Fruit fly (Drosophila melanogaster): ENCODE results near the gene snf.

snf gene

dm6 chrX:5323636-5324035, 14.6 kb downstream of the snf start, which contains the start of gene Mcm3:
TSS of gene Mcm3 (plus strand) at chrX:5323855.
- TF ChIP-seq ac (GFP tag; optimal IDR thresholded peaks at IDR 0.05) (no peak), CG9609 (GFP tag; optimal IDR thresholded peaks at IDR 0.05) (no peak), dm (GFP tag; optimal IDR thresholded peaks at IDR 0.05) (no peak), Med (GFP tag) (peak; percentile 16), gro (GFP tag; optimal IDR thresholded peaks at IDR 0.05) (no peak), phol (tag; optimal IDR thresholded peaks at IDR 0.05) (no peak), B-H1 (GFP tag; IDR thresholded peaks at IDR 0.05) (no peak), pzg (GFP tag; optimal IDR thresholded peaks at IDR 0.05) (peak; percentile 10), croc (GFP tag; conservative IDR thresholded peaks at IDR 0.05) (no peak), CG9727 (GFP tag; optimal IDR thresholded peaks at IDR 0.05) (no peak), wek (GFP tag; optimal IDR thresholded peaks at IDR 0.05) (no peak), BEAF-32 (GFP tag; optimal IDR thresholded peaks at IDR 0.05) (peak; percentile 11), row (GFP tag; IDR thresholded peaks at IDR 0.05) (0 out of 3 replicates have a peak, but pooled peaks have one; percentile 10), CG4730 (GFP tag; IDR thresholded peaks at IDR 0.05) (no peak), HLH4C (GFP tag; IDR thresholded peaks at IDR 0.05; ENCODE audit: partially characterized antibody) (no peak), Awh (GFP tag; IDR thresholded peaks at IDR 0.05) (no peak), CG4360 (GFP tag; IDR thresholded peaks at IDR 0.05) (no peak), CG6272 (GFP tag; IDR thresholded peaks at IDR 0.05) (no peak), gfzf (GFP tag; optimal IDR thresholded peaks at IDR 0.05) (peak; percentile 34), grau (tag; optimal IDR thresholded peaks at IDR 0.05) (peak; percentile 22), Dp (GFP tag; optimal IDR thresholded peaks at IDR 0.05) (peak; percentile 72), CG3838 (GFP tag; optimal IDR thresholded peaks at IDR 0.05) (no peak), CG15479 (GFP tag; optimal IDR thresholded peaks at IDR 0.05) (peak; percentile 40), rib (GFP tag; IDR thresholded peaks at IDR 0.05) (no peak), CG9797 (GFP tag; optimal IDR thresholded peaks at IDR 0.05) (peak; percentile 19), H2.0 (GFP tag; IDR thresholded peaks at IDR 0.05) (no peak), MBD-R2 (GFP tag; IDR thresholded peaks at IDR 0.05) (peak; percentile 28; the same call in 1 of the 2 replicates), jumu (GFP tag; optimal IDR thresholded peaks at IDR 0.05) (no peak), E2f1 (GFP tag; IDR thresholded peaks at IDR 0.05) (peak; percentile 61; the same call in 1 of the 2 replicates), CG4707 (GFP tag; optimal IDR thresholded peaks at IDR 0.05) (no peak), sob (GFP tag; IDR thresholded peaks at IDR 0.05) (no peak), zen2 (GFP tag; IDR thresholded peaks at IDR 0.05; ENCODE audit: partially characterized antibody) (no peak), E2f2 (GFP tag; IDR thresholded peaks at IDR 0.05) (peak; percentile 84), CG3281 (GFP tag; optimal IDR thresholded peaks at IDR 0.05) (no peak), CG12071 (GFP tag; optimal IDR thresholded peaks at IDR 0.05) (no peak), CG30020 (tag; optimal IDR thresholded peaks at IDR 0.05) (peak; percentile 13)

- TF ChIP-seq CG4617 (GFP tag; optimal IDR thresholded peaks at IDR 0.05; ENCODE audit: borderline replicate concordance): peak; percentile 38
- no peak for TF ChIP-seq CHES-1-like (GFP tag; optimal IDR thresholded peaks at IDR 0.05)
- TF ChIP-seq pita (GFP tag; optimal IDR thresholded peaks at IDR 0.05): no peak
- TF ChIP-seq Dip3 (GFP tag; optimal IDR thresholded peaks at IDR 0.05): no peak
- TF ChIP-seq CG11247 (GFP tag; IDR thresholded peaks at IDR 0.05): 0 out of 2 replicates have a peak, but pooled peaks have one; percentile 7
- TF ChIP-seq bcd (GFP tag; optimal IDR thresholded peaks at IDR 0.05): peak; percentile 47
- peak; percentile 0 for TF ChIP-seq CG6813 (GFP tag; optimal IDR thresholded peaks at IDR 0.05)
- peak; percentile 31 for TF ChIP-seq CG12942 (GFP tag; optimal IDR thresholded peaks at IDR 0.05)
- TF ChIP-seq hb (GFP tag; IDR thresholded peaks at IDR 0.05; ENCODE audit: partially characterized antibody): peak; percentile 81
- no peak for TF ChIP-seq CG8944 (GFP tag; optimal IDR thresholded peaks at IDR 0.05)
- TF ChIP-seq dmrt11E (tag; optimal IDR thresholded peaks at IDR 0.05): peak; percentile 58
- no peak for TF ChIP-seq fd64A (GFP tag; optimal IDR thresholded peaks at IDR 0.05)
- TF ChIP-seq CG6272 (GFP tag; IDR thresholded peaks at IDR 0.05): peak; percentile 28; the same call in 1 of the 2 replicates
- no peak for TF ChIP-seq Myb (GFP tag; optimal IDR thresholded peaks at IDR 0.05)
- TF ChIP-seq CG12769 (tag; optimal IDR thresholded peaks at IDR 0.05): no peak
- no peak for TF ChIP-seq nerfin-1 (tag; optimal IDR thresholded peaks at IDR 0.05)
These were observed 20.3 kb downstream of the snf start, which contains the start of the genes CG3309 and XRCC1 for dm6 chrX:5329266-5329898. TSS of gene CG3309 (minus strand) at chrX:5329347. TSS of gene XRCC1 (plus strand) at chrX:5329876.

Data from whole organism, embryonic.